Fruit fly (Drosophila melanogaster) whole organism, pupa: Measurements from ENCODE around the gene Jon65Ai.

ENCODE experiments used
- CG10348 ChIP-seq: fragments of 200-800 bp; sonication (Bioruptor generic); IDR thresholded peaks from 2 replicates; pipeline ENCODE4 v1.3.6; 2022; ENCODE audit warnings: missing biosample characterization, missing genetic modification characterization
- CG12605 ChIP-seq: fragments of 200-800 bp; sonication (Bioruptor generic); IDR thresholded peaks from 2 replicates; pipeline ENCODE4 v1.3.6; 2022; ENCODE audit warnings: missing biosample characterization, missing genetic modification characterization
- CG13204 ChIP-seq: fragments of 200-800 bp; sonication (Bioruptor generic); optimal IDR thresholded peaks from 2 replicates; lab custom pipeline; 2018; ENCODE audit warnings: missing biosample characterization, mild to moderate bottlenecking, missing genetic modification characterization, moderate library complexity
- CG14655 ChIP-seq: fragments of 200-800 bp; sonication (Bioruptor generic); optimal IDR thresholded peaks from 3 replicates; lab custom pipeline; 2017; ENCODE audit warnings: mild to moderate bottlenecking, missing biosample characterization, missing genetic modification reagents, missing genetic modification characterization
- CG15710 ChIP-seq: fragments of 200-800 bp; sonication (Bioruptor generic); optimal IDR thresholded peaks from 2 replicates; lab custom pipeline; 2018; ENCODE audit warnings: missing biosample characterization, mild to moderate bottlenecking, missing genetic modification characterization, moderate library complexity
- CG17806 ChIP-seq: fragments of 200-800 bp; sonication (Bioruptor generic); optimal IDR thresholded peaks from 2 replicates; lab custom pipeline; 2018; ENCODE audit warnings: missing biosample characterization, mild to moderate bottlenecking, missing genetic modification characterization, moderate library complexity
- CG32121 ChIP-seq: fragments of 200-800 bp; sonication (Bioruptor generic); IDR thresholded peaks from 2 replicates; pipeline ENCODE4 v1.3.6; 2022; ENCODE audit warnings: missing biosample characterization, missing genetic modification characterization
- CG34367 ChIP-seq: fragments of 200-800 bp; sonication (Bioruptor generic); optimal IDR thresholded peaks from 2 replicates; lab custom pipeline; 2018; ENCODE audit warnings: missing biosample characterization, mild to moderate bottlenecking, missing genetic modification characterization
- CG4496 ChIP-seq: fragments of 200-800 bp; sonication (Bioruptor generic); IDR thresholded peaks from 3 replicates; pipeline ENCODE4 v1.3.6; 2022; ENCODE audit warnings: missing biosample characterization, missing genetic modification characterization
- CG8159 ChIP-seq: fragments of 200-800 bp; sonication (Bioruptor generic); optimal IDR thresholded peaks from 3 replicates; lab custom pipeline; 2018; ENCODE audit warnings: missing biosample characterization, mild to moderate bottlenecking, missing genetic modification characterization, moderate library complexity
- CG8301 ChIP-seq: fragments of 200-800 bp; sonication (Bioruptor generic); optimal IDR thresholded peaks from 2 replicates; lab custom pipeline; 2018; ENCODE audit warnings: missing biosample characterization, mild to moderate bottlenecking, missing genetic modification characterization
- CG9948 ChIP-seq: fragments of 200-800 bp; sonication (Bioruptor generic); optimal IDR thresholded peaks from 2 replicates; lab custom pipeline; 2018; ENCODE audit warnings: missing biosample characterization, mild to moderate bottlenecking, missing genetic modification characterization, moderate library complexity
- D1 ChIP-seq: fragments of 200-800 bp; sonication (Bioruptor generic); optimal IDR thresholded peaks from 2 replicates; lab custom pipeline; 2018; ENCODE audit warnings: missing biosample characterization, mild to moderate bottlenecking, missing genetic modification characterization, moderate library complexity
- EcR ChIP-seq: fragments of 200-800 bp; sonication (Bioruptor generic); optimal IDR thresholded peaks from 3 replicates; lab custom pipeline; 2019; ENCODE audit warnings: missing biosample characterization, missing genetic modification characterization, mild to moderate bottlenecking, moderate library complexity, missing genetic modification reagents
- Ets98B ChIP-seq: fragments of 200-800 bp; sonication (Bioruptor generic); IDR thresholded peaks from 2 replicates; pipeline ENCODE4 v1.3.6; 2022; ENCODE audit warnings: missing biosample characterization, missing genetic modification characterization
- Pif1A ChIP-seq: fragments of 200-800 bp; sonication (Bioruptor generic); optimal IDR thresholded peaks from 3 replicates; lab custom pipeline; 2016; ENCODE audit warnings: missing biosample characterization, missing genetic modification characterization
- Pif1B ChIP-seq: fragments of 200-800 bp; sonication (Bioruptor generic); optimal IDR thresholded peaks from 3 replicates; lab custom pipeline; 2016; ENCODE audit warnings: missing biosample characterization, missing genetic modification characterization
- Snoo ChIP-seq: fragments of 200-800 bp; sonication (Bioruptor generic); optimal IDR thresholded peaks from 3 replicates; lab custom pipeline; 2017; ENCODE audit warnings: missing biosample characterization, mild to moderate bottlenecking, missing genetic modification characterization, inconsistent platforms
- fd96Ca ChIP-seq: fragments of 200-800 bp; sonication (Bioruptor generic); IDR thresholded peaks from 3 replicates; pipeline ENCODE4 v1.3.6; 2022; ENCODE audit warnings: missing biosample characterization, missing genetic modification characterization
- gl ChIP-seq: fragments of 200-800 bp; sonication (Bioruptor generic); optimal IDR thresholded peaks from 2 replicates; lab custom pipeline; 2018; ENCODE audit warnings: missing biosample characterization, mild to moderate bottlenecking, missing genetic modification characterization
- rn ChIP-seq: fragments of 200-800 bp; sonication (Bioruptor generic); IDR thresholded peaks from 2 replicates; pipeline ENCODE4 v1.3.6; 2022; ENCODE audit warnings: missing biosample characterization, missing genetic modification characterization

Jon65Ai gene

DNA sequence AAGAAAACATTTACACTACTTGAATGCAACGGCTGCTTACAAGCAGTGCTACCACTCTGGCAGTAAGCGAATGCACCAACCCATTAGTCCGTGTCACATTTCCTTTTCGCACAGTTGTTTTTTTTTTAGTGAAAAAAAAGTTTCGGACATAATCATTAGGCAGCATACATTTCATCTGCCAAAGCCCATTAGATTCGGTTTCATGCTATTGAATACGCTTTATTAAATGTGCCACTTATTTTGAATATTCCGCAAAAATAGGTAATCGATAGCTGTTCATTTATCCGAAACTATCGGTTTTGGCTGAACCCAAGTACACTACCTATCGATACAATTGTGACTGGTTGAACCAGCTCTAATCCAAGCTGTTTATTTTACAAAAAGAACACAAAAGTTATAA lies 560 bp upstream of the Jon65Ai start, which contains the start of gene tant:
tant (plus strand) TSS at position 334 of the 400 bp plus-strand sequence.
- TF ChIP-seq gl (tag; lab: Kevin White, UChicago) (no peak), CG34367 (tag; lab: Kevin White, UChicago) (no peak), CG8159 (tag; lab: Kevin White, UChicago) (no peak), Ets98B (GFP tag; lab: Robert Waterston, UW) (no peak), rn (GFP tag; lab: Robert Waterston, UW) (no peak), CG14655 (no peak), CG9948 (tag; lab: Kevin White, UChicago) (no peak), Snoo (tag; lab: Kevin White, UChicago) (no peak), fd96Ca (no peak), Pif1B (GFP tag; lab: Kevin White, UChicago) (no peak), CG12605 (GFP tag; lab: Robert Waterston, UW) (no peak), CG10348 (GFP tag; lab: Robert Waterston, UW) (no peak), EcR (no peak), CG17806 (tag; lab: Kevin White, UChicago) (no peak), CG8301 (tag; lab: Kevin White, UChicago) (no peak)

DNA sequence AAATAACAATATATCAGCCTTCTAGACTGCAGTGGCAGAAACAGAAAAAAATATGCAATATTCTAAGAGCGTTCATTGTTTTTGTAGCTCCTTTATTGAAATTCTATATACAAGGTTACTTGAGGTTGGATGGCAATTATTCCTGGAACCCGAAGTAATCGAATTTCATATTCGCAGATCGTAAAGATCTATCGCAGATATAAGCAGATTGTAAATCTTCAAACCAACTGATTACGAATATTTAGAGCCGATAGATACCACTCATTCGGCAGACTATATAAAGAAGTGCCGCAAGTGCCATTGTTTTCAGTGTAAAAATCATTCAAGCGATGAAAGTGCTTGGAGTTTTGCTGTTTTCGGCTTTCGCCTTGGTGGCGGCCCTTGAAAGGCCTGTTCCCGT lies 2.2 kb downstream of the Jon65Ai start, which contains the start of gene Jon65Aii:
Jon65Aii (plus strand) TSS at position 301 of the 400 bp plus-strand sequence.
- TF ChIP-seq CG10348 (GFP tag; lab: Robert Waterston, UW) (no peak), rn (GFP tag; lab: Robert Waterston, UW) (no peak), CG34367 (tag; lab: Kevin White, UChicago) (no peak), CG15710 (tag; lab: Kevin White, UChicago) (no peak), fd96Ca (no peak), gl (tag; lab: Kevin White, UChicago) (no peak), Pif1A (GFP tag; lab: Kevin White, UChicago) (no peak)

DNA sequence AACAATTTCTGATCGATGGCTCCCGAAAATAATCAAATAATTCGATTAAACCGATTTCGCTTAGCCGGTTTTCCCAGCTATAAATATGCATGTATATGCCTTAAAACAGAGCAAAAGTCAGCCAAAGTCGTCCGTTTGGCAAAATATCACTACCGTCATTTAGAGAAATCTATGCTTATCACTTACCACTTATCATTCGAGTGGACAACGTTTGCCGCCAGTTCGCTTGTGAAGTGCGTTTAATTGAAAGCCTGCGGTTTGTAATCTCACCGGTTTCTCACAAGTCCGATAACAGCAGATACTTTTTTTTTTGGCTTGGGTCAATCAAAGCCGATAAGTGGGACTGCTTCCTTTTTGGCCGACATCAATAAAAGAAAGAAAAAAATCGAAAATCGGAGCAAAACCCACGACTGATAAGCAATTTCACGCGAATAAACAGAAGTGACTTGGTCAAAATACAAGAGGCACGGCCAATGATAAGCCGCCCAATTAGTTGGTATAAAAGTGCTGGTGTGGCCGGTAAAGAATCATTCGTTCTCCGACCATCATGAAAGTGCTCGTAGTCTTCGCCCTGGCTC lies 3.9 kb downstream of the Jon65Ai start, which contains the start of gene Jon65Aiii:
Jon65Aiii (plus strand) TSS at position 528 of the 578 bp plus-strand sequence.
- TF ChIP-seq Ets98B (GFP tag; lab: Robert Waterston, UW) (no peak), CG13204 (GFP tag; lab: Kevin White, UChicago) (no peak), CG34367 (tag; lab: Kevin White, UChicago) (no peak), CG17806 (tag; lab: Kevin White, UChicago) (no peak), Pif1B (GFP tag; lab: Kevin White, UChicago) (no peak), fd96Ca (no peak), CG32121 (GFP tag; lab: Robert Waterston, UW) (no peak), gl (tag; lab: Kevin White, UChicago) (no peak), CG8301 (tag; lab: Kevin White, UChicago) (no peak)

DNA sequence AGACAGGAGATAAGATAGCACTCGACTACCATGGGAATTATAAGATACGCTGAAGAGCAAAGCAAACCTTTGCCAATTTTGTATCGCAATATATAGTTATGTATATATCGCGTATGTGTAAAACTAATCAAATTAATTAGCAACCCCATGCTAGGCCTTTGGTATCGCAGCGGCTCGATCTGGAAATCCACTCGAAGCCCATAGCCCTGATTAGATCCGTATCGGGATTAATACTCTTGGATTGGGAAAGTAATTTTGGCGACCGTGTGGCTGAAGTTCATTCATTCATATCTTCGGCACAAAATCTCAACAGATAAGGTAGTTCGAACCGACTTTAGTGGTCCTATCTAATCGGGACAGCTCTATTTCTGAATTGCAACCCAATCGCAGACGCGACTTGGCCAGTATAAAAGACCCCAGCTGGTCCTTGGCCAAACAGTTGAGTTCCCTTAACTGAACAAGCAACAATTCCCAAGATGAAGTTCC lies 15.5 kb downstream of the Jon65Ai start, which contains the start of gene Jon65Aiv:
Jon65Aiv (plus strand) TSS at position 436 of the 486 bp plus-strand sequence.
- no peak for TF ChIP-seq CG15710 (tag; lab: Kevin White, UChicago)
- no peak for TF ChIP-seq CG4496 (GFP tag; lab: Robert Waterston, UW)

DNA sequence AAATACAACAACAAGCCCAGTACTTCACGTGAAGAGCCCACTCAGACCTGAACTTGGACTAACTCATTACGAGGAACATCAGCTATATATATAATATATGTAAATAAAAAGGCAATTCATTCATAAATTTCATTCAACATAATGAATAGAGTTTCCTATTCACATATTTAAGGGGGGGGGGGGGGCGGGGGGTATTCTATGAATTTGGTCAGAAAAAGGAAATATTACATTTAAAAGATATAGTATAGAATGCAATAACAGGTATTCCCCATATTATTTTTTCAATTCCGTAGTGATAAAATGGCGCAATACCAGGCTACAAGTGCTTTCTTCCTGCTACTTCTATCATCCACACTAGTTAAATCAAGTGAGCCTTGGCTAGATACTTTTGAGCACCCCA lies 17.4 kb downstream of the Jon65Ai start, which contains the start of gene CG6462:
CG6462 (plus strand) TSS at position 301 of the 400 bp plus-strand sequence.
- no peak for TF ChIP-seq CG12605 (GFP tag; lab: Robert Waterston, UW)
- no peak for TF ChIP-seq gl (tag; lab: Kevin White, UChicago)
- TF ChIP-seq EcR = no peak

DNA sequence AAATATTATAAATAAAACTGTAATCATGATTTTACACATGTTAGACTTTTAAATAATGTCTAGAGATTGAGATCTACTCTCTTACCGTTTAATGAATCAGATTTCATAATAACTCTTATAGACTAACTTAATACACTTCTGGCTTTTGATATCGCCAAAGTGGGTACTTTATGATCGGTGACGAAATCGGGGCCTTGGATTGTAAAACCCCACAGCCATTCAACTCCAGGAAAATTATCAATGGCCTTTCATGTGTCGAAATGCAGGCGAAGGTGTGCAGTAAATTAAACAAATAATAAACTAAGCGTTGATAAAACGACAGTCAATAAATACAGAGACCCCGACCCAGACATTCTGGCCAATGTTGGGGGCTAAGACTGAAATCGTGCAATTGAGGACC lies 18.1 kb downstream of the Jon65Ai start:
- TF ChIP-seq CG9948 (tag; lab: Kevin White, UChicago) (no peak), CG17806 (tag; lab: Kevin White, UChicago) (no peak), D1 (tag; lab: Kevin White, UChicago) (no peak), CG34367 (tag; lab: Kevin White, UChicago) (no peak), CG8301 (tag; lab: Kevin White, UChicago) (no peak), CG32121 (GFP tag; lab: Robert Waterston, UW) (no peak), Ets98B (GFP tag; lab: Robert Waterston, UW) (no peak), CG13204 (GFP tag; lab: Kevin White, UChicago) (no peak), CG10348 (GFP tag; lab: Robert Waterston, UW) (no peak), Pif1B (GFP tag; lab: Kevin White, UChicago) (no peak)
- TF ChIP-seq, all 21 proteins: peak for 0

DNA sequence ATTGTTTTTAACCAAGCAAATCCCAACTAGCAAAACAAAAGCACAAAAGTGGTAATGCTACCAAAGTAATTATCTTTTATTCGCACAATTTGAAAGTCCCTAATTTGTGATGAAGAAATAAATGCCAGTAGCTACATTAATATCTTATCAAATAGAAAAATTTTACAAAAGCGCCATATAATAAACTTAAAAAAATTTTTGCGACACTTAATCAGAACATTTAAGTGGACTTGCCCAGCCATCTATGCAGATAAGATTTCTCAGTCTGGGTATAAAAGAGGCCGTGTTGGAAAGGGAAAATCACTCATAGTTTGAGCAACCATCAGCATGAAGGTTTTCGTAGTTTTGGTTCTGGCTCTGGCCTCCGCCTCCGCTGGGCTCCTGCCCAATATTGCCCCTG lies 19.3 kb downstream of the Jon65Ai start, which contains the start of gene yip7:
yip7 (plus strand) TSS at position 301 of the 400 bp plus-strand sequence.
- TF ChIP-seq CG14655 (no peak), D1 (tag; lab: Kevin White, UChicago) (no peak), CG15710 (tag; lab: Kevin White, UChicago) (no peak), CG9948 (tag; lab: Kevin White, UChicago) (no peak), CG10348 (GFP tag; lab: Robert Waterston, UW) (no peak), CG32121 (GFP tag; lab: Robert Waterston, UW) (no peak), CG8301 (tag; lab: Kevin White, UChicago) (no peak), Ets98B (GFP tag; lab: Robert Waterston, UW) (no peak), Pif1B (GFP tag; lab: Kevin White, UChicago) (no peak), CG4496 (GFP tag; lab: Robert Waterston, UW) (no peak), CG12605 (GFP tag; lab: Robert Waterston, UW) (no peak), Snoo (tag; lab: Kevin White, UChicago) (no peak)
- TF ChIP-seq, all 21 proteins: peak for 0
